Fruit fly (Drosophila melanogaster): ENCODE measurements around the gene DppIII.

dm6 chr3R:8368553-8368952, 24.4 kb downstream of the DppIII start:
- TF ChIP-seq brk (GFP tag; optimal IDR thresholded peaks at IDR 0.05): no peak
- no peak for TF ChIP-seq pan (optimal IDR thresholded peaks at IDR 0.05)
- no peak for TF ChIP-seq usp (GFP tag; optimal IDR thresholded peaks at IDR 0.05)
- no peak for TF ChIP-seq CG9705 (GFP tag; optimal IDR thresholded peaks at IDR 0.05)
- no peak for TF ChIP-seq Sp1 (GFP tag; optimal IDR thresholded peaks at IDR 0.05)
- TF ChIP-seq Hr78 (GFP tag; optimal IDR thresholded peaks at IDR 0.05): no peak
- TF ChIP-seq foxo (GFP tag; optimal IDR thresholded peaks at IDR 0.05): no peak
- TF ChIP-seq CrebA (GFP tag; optimal IDR thresholded peaks at IDR 0.05; ENCODE audit: borderline replicate concordance): no peak
- TF ChIP-seq Vsx2 (GFP tag; optimal IDR thresholded peaks at IDR 0.05; ENCODE audit: partially characterized antibody): no peak
- no peak for TF ChIP-seq sage (GFP tag; optimal IDR thresholded peaks at IDR 0.05)
- no peak for TF ChIP-seq lola (GFP tag; optimal IDR thresholded peaks at IDR 0.05)

Measured in whole organism, wandering third instar larva.